Fruit fly (Drosophila melanogaster) whole organism, adult: ENCODE results near the gene MtnE.

Source experiments
- CG1620 ChIP-seq: fragments of 200-800 bp; sonication (Bioruptor generic); optimal IDR thresholded peaks from 2 replicates; lab custom pipeline; 2016; ENCODE audit warnings: missing biosample characterization, missing genetic modification characterization
- bab1 ChIP-seq: fragments of 200-800 bp; sonication (Bioruptor generic); optimal IDR thresholded peaks from 3 replicates; lab custom pipeline; 2019; ENCODE audit warnings: missing biosample characterization, mild to moderate bottlenecking, missing genetic modification characterization, moderate library complexity
- cic ChIP-seq: fragments of 200-800 bp; sonication (Bioruptor generic); optimal IDR thresholded peaks from 2 replicates; lab custom pipeline; 2017; ENCODE audit warnings: missing biosample characterization, mild to moderate bottlenecking, missing genetic modification characterization, moderate library complexity
- cnc ChIP-seq, 2 experiments: fragments of >200 bp; optimal IDR thresholded peaks; 2 replicates each; lab custom pipeline; 2017
- kay ChIP-seq: fragments of 200-800 bp; sonication (Bioruptor generic); peaks from one replicate; lab custom pipeline; 2016; ENCODE audit warnings: missing biosample characterization, missing genetic modification characterization, borderline replicate concordance
- pad ChIP-seq: fragments of 200-800 bp; sonication (Bioruptor generic); optimal IDR thresholded peaks from 3 replicates; lab custom pipeline; 2017; ENCODE audit warnings: missing biosample characterization, missing genetic modification characterization, mild to moderate bottlenecking, moderate library complexity, missing genetic modification reagents
- tj ChIP-seq: fragments of 200-800 bp; sonication (Bioruptor generic); optimal IDR thresholded peaks from 3 replicates; lab custom pipeline; 2017; ENCODE audit warnings: missing biosample characterization, mild to moderate bottlenecking, missing genetic modification characterization, moderate library complexity
- toe ChIP-seq: fragments of 200-800 bp; sonication (Bioruptor generic); optimal IDR thresholded peaks from 2 replicates; lab custom pipeline; 2016; ENCODE audit warnings: missing biosample characterization, missing genetic modification characterization

dm6 chr3R:20542283-20543144 lies 8.0 kb upstream of the MtnE start:
- TF ChIP-seq cnc (optimal IDR thresholded peaks at IDR 0.05; lab: Kevin White, UChicago) = no peak
- TF ChIP-seq kay (GFP tag; lab: Kevin White, UChicago) = peak; percentile 4
- no peak for TF ChIP-seq toe (GFP tag; lab: Kevin White, UChicago)
- peak; percentile 84 for TF ChIP-seq tj (GFP tag; lab: Kevin White, UChicago)
- no peak for TF ChIP-seq CG1620 (GFP tag; lab: Kevin White, UChicago)
- no peak for TF ChIP-seq pad (GFP tag; lab: Kevin White, UChicago)
- TF ChIP-seq cic (GFP tag; lab: Kevin White, UChicago) = peak; percentile 8
- no peak for TF ChIP-seq bab1
